Fruit fly (Drosophila melanogaster) whole organism, embryonic: ENCODE results near the gene ftz-f1.
A peak's percentile ranks its signal among the peaks of the same experiment; 100 is the strongest.

ENCODE experiments used
- CG10209 ChIP-seq: fragments of 200-800 bp; sonication (Bioruptor generic); optimal IDR thresholded peaks from 3 replicates; lab custom pipeline; 2017; ENCODE audit warnings: missing biosample characterization, mild to moderate bottlenecking, missing genetic modification characterization, missing genetic modification reagents
- CG1024 ChIP-seq: fragments of 200-800 bp; sonication (Bioruptor generic); IDR thresholded peaks from 2 replicates; pipeline ENCODE4 v1.3.6; 2022; ENCODE audit warnings: missing biosample characterization, missing genetic modification characterization
- Dbx ChIP-seq: fragments of 200-800 bp; sonication (Bioruptor generic); IDR thresholded peaks from 3 replicates; pipeline ENCODE4 v1.3.6; 2022; ENCODE audit warnings: missing biosample characterization, missing genetic modification characterization
- HmgD ChIP-seq: fragments of 200-800 bp; sonication (Bioruptor generic); optimal IDR thresholded peaks from 3 replicates; lab custom pipeline; 2016; ENCODE audit warnings: missing biosample characterization, missing genetic modification characterization
- Scr ChIP-seq: fragments of 200-800 bp; sonication (Bioruptor generic); IDR thresholded peaks from 2 replicates; pipeline ENCODE4 v1.3.6; 2022; ENCODE audit warnings: missing biosample characterization, missing genetic modification characterization; ENCODE audit not compliant: partially characterized antibody
- ato ChIP-seq: fragments of 200-800 bp; sonication (Bioruptor generic); IDR thresholded peaks from 2 replicates; pipeline ENCODE4 v1.3.6; 2022; ENCODE audit warnings: missing biosample characterization, missing genetic modification characterization; ENCODE audit not compliant: partially characterized antibody
- esg ChIP-seq: fragments of 200-800 bp; sonication (Bioruptor generic); conservative IDR thresholded peaks from 2 replicates; pipeline ENCODE4 v1.3.6; 2022; ENCODE audit warnings: missing biosample characterization, missing genetic modification characterization
- kay ChIP-seq: fragments of 200-800 bp; sonication (Bioruptor generic); optimal IDR thresholded peaks from 2 replicates; lab custom pipeline; 2016; ENCODE audit warnings: missing biosample characterization, missing genetic modification characterization
- pan ChIP-seq, 4 experiments: fragments of >200 bp in 3 of 4; fragments of 200-800 bp in 1 of 4; sonication (Bioruptor generic) in 1 of 4; optimal IDR thresholded peaks in 3 of 4; IDR thresholded peaks in 1 of 4; 2 replicates each; pipeline versions ENCODE4 v1.3.6 to Lab custom; 2017 to 2022; ENCODE audit warnings: missing biosample characterization in 2 of 4, missing genetic modification characterization in 2 of 4, mixed read lengths in 1 of 4
- run ChIP-seq: fragments of 200-800 bp; sonication (Bioruptor generic); optimal IDR thresholded peaks from 3 replicates; lab custom pipeline; 2018; ENCODE audit warnings: missing biosample characterization, mild to moderate bottlenecking, missing genetic modification characterization
- sim ChIP-seq: fragments of 200-800 bp; sonication (Bioruptor generic); IDR thresholded peaks from 2 replicates; pipeline ENCODE4 v1.3.6; 2022; ENCODE audit warnings: missing biosample characterization, missing genetic modification characterization
- zf30C ChIP-seq: fragments of 200-800 bp; sonication (Bioruptor generic); optimal IDR thresholded peaks from 3 replicates; lab custom pipeline; 2018; ENCODE audit warnings: missing biosample characterization, mild to moderate bottlenecking, missing genetic modification characterization

- TF ChIP-seq sim (GFP tag; lab: Robert Waterston, UW) (no peak), kay (GFP tag; lab: Kevin White, UChicago) (no peak), Scr (GFP tag; lab: Robert Waterston, UW) (0 out of 2 replicates have a peak, but pooled peaks have one; percentile 27), run (tag; lab: Kevin White, UChicago) (no peak), zf30C (GFP tag; lab: Kevin White, UChicago) (no peak), CG10209 (GFP tag; lab: Kevin White, UChicago) (no peak), CG1024 (GFP tag; lab: Robert Waterston, UW) (no peak), HmgD (GFP tag; lab: Kevin White, UChicago) (no peak), ato (GFP tag; lab: Robert Waterston, UW) (no peak), Dbx (GFP tag; lab: Robert Waterston, UW) (no peak), pan (optimal IDR thresholded peaks at IDR 0.05; lab: Kevin White, UChicago) (no peak), pan (GFP tag; optimal IDR thresholded peaks at IDR 0.05 in 1 of 2, IDR thresholded peaks at IDR 0.05 in 1 of 2) (no peak), esg (no peak)
Observed at dm6 chr3L:18743679-18744078, 57.4 kb downstream of the ftz-f1 start.
